Worm (Caenorhabditis elegans): ENCODE measurements around the gene Y51A2A.12.
"Not testable (repeated sequence)": the region's sequence is repeated elsewhere in the genome, so short reads cannot be mapped to it uniquely, and the experiment has no call there.

Y51A2A.12 gene

ce11 chrV:18290642-18291041 lies 1.8 kb upstream of the Y51A2A.12 start, which contains the start of gene Y51A2A.4:
Gene Y51A2A.4, plus strand, starts transcription at chrV:18290942.
- TF ChIP-seq fkh-10 (GFP tag; optimal IDR thresholded peaks at IDR 0.05) (no peak), pha-4 (tag; optimal IDR thresholded peaks at IDR 0.05) (no peak), elt-4 (tag; optimal IDR thresholded peaks at IDR 0.05) (no peak), odd-2 (tag; optimal IDR thresholded peaks at IDR 0.05) (no peak), C08G9.2 (tag; optimal IDR thresholded peaks at IDR 0.05) (no peak), C38D4.7 (GFP tag; optimal IDR thresholded peaks at IDR 0.05) (no peak), ztf-16 (tag; optimal IDR thresholded peaks at IDR 0.05) (no peak), ets-4 (tag; optimal IDR thresholded peaks at IDR 0.05) (no peak)

- no peak for TF ChIP-seq lin-11 (tag; optimal IDR thresholded peaks at IDR 0.05)
- TF ChIP-seq hlh-30 (tag; optimal IDR thresholded peaks at IDR 0.05; ENCODE audit: insufficient read depth) = no peak
- no peak for TF ChIP-seq fkh-6 (tag; optimal IDR thresholded peaks at IDR 0.05)
- no peak for TF ChIP-seq K02D7.2 (tag; optimal IDR thresholded peaks at IDR 0.05)
- no peak for TF ChIP-seq Y22D7AL.16 (tag; optimal IDR thresholded peaks at IDR 0.05)
- TF ChIP-seq fkh-10 (GFP tag; optimal IDR thresholded peaks at IDR 0.05) = no peak
- no peak for TF ChIP-seq mec-3 (tag; optimal IDR thresholded peaks at IDR 0.05; ENCODE audit: borderline replicate concordance)
- TF ChIP-seq dve-1 (tag; optimal IDR thresholded peaks at IDR 0.05) = no peak
- TF ChIP-seq pax-1 (tag; optimal IDR thresholded peaks at IDR 0.05) = no peak
Observed at ce11 chrV:18298506-18298905, 6.1 kb downstream of the Y51A2A.12 start, which contains the start of gene Y51A2A.5. Gene Y51A2A.5, plus strand, starts transcription at chrV:18298806.

ce11 chrV:18299313-18299712 lies 6.9 kb downstream of the Y51A2A.12 start:
- TF ChIP-seq hlh-13 (GFP tag; optimal IDR thresholded peaks at IDR 0.05) (no peak), unc-3 (GFP tag; conservative IDR thresholded peaks at IDR 0.05) (no peak), unc-3 (tag; optimal IDR thresholded peaks at IDR 0.05) (no peak), npax-4 (tag; optimal IDR thresholded peaks at IDR 0.05) (no peak), ztf-16 (tag; optimal IDR thresholded peaks at IDR 0.05) (no peak), lim-6 (tag; optimal IDR thresholded peaks at IDR 0.05) (no peak), ets-4 (tag; optimal IDR thresholded peaks at IDR 0.05) (no peak), tbx-2 (tag; optimal IDR thresholded peaks at IDR 0.05) (no peak), sox-4 (tag; optimal IDR thresholded peaks at IDR 0.05) (no peak), ceh-18 (tag; optimal IDR thresholded peaks at IDR 0.05) (no peak), ceh-30 (tag; optimal IDR thresholded peaks at IDR 0.05) (no peak), madf-2 (tag; optimal IDR thresholded peaks at IDR 0.05) (no peak), ttx-3 (tag; optimal IDR thresholded peaks at IDR 0.05) (no peak), pag-3 (tag; optimal IDR thresholded peaks at IDR 0.05; ENCODE audit: borderline replicate concordance) (no peak), fkh-6 (tag; optimal IDR thresholded peaks at IDR 0.05) (no peak), unc-42 (tag; optimal IDR thresholded peaks at IDR 0.05) (no peak), sdc-2 (tag; optimal IDR thresholded peaks at IDR 0.05) (no peak), hlh-15 (tag; optimal IDR thresholded peaks at IDR 0.05) (no peak), pax-1 (tag; optimal IDR thresholded peaks at IDR 0.05) (no peak), ceh-22 (tag; optimal IDR thresholded peaks at IDR 0.05) (no peak)

ce11 chrV:18302414-18302813 lies 10.0 kb downstream of the Y51A2A.12 start, which contains the start of gene Y51A2A.6:
Gene Y51A2A.6, plus strand, starts transcription at chrV:18302714.
- TF ChIP-seq C38D4.7 (GFP tag; optimal IDR thresholded peaks at IDR 0.05); T23F11.4 (GFP tag; optimal IDR thresholded peaks at IDR 0.05); unc-86 (tag; optimal IDR thresholded peaks at IDR 0.05): not testable (repeated sequence)

- no peak for TF ChIP-seq ets-4 (tag; optimal IDR thresholded peaks at IDR 0.05)
- no peak for TF ChIP-seq ceh-2 (tag; optimal IDR thresholded peaks at IDR 0.05)
- no peak for TF ChIP-seq ceh-18 (tag; optimal IDR thresholded peaks at IDR 0.05)
- TF ChIP-seq ceh-34 (tag; optimal IDR thresholded peaks at IDR 0.05) = no peak
- TF ChIP-seq C08G9.2 (tag; optimal IDR thresholded peaks at IDR 0.05) = no peak
- no peak for TF ChIP-seq mec-3 (tag; optimal IDR thresholded peaks at IDR 0.05; ENCODE audit: borderline replicate concordance)
- TF ChIP-seq Y22D7AL.16 (tag; optimal IDR thresholded peaks at IDR 0.05) = no peak
- TF ChIP-seq pax-1 (tag; optimal IDR thresholded peaks at IDR 0.05) = no peak
- no peak for TF ChIP-seq fkh-6 (tag; optimal IDR thresholded peaks at IDR 0.05)
- TF ChIP-seq ceh-31 (tag; optimal IDR thresholded peaks at IDR 0.05) = no peak
- TF ChIP-seq madf-2 (tag; optimal IDR thresholded peaks at IDR 0.05) = no peak
- TF ChIP-seq hlh-30 (tag; optimal IDR thresholded peaks at IDR 0.05; ENCODE audit: insufficient read depth) = no peak
- TF ChIP-seq pat-9 (tag; optimal IDR thresholded peaks at IDR 0.05) = no peak
- no peak for TF ChIP-seq K09A11.1 (tag; optimal IDR thresholded peaks at IDR 0.05; ENCODE audit: insufficient read depth)
- TF ChIP-seq hlh-15 (tag; optimal IDR thresholded peaks at IDR 0.05) = no peak
- no peak for TF ChIP-seq pros-1 (tag; optimal IDR thresholded peaks at IDR 0.05)
Observed at ce11 chrV:18318312-18318711, 25.9 kb downstream of the Y51A2A.12 start, which contains the start of gene fbxb-119. Gene fbxb-119, plus strand, starts transcription at chrV:18318612.
